Worm (Caenorhabditis elegans) whole organism, young adult: ENCODE measurements around the gene lov-1.

ENCODE experiments used
- Y56A3A.18 ChIP-seq: fragments of 200-800 bp; sonication (Bioruptor generic); IDR thresholded peaks from 2 replicates; pipeline ENCODE4 v1.3.6; 2022; ENCODE audit warnings: missing genetic modification reagents, missing genetic modification characterization, missing compliant biosample characterization
- hrde-1 ChIP-seq: sonication (generic microtip); optimal IDR thresholded peaks from 2 replicates; lab custom pipeline; 2016; ENCODE audit warnings: missing genetic modification characterization, mild to moderate bottlenecking, missing compliant biosample characterization, moderate library complexity, missing genotype, missing genetic modification reagents, borderline replicate concordance
- tbp1 ChIP-seq: fragments of 200-800 bp; sonication (Bioruptor generic); optimal IDR thresholded peaks from 2 replicates; lab custom pipeline; 2018; ENCODE audit warnings: mild to moderate bottlenecking, missing genetic modification characterization, missing compliant biosample characterization

- TF ChIP-seq hrde-1 (tag; lab: Kevin White, UChicago) (no peak), tbp1 (GFP tag; lab: Kevin White, UChicago) (no peak), Y56A3A.18 (GFP tag; lab: Robert Waterston, UW) (no peak)
These were observed 17.6 kb upstream of the lov-1 start, which contains the start of gene asah-2 for ce11 chrII:10139177-10139640.
